Worm (Caenorhabditis elegans) whole organism, L4 larva: ENCODE data around the gene K09H11.4.
A peak's percentile ranks its signal among the peaks of the same experiment; 100 is the strongest.

ENCODE experiments used
- F49E8.2 ChIP-seq: sonication (generic microtip); optimal IDR thresholded peaks from 2 replicates; lab custom pipeline; 2016; ENCODE audit warnings: missing compliant biosample characterization, mild to moderate bottlenecking, missing genetic modification characterization, borderline replicate concordance
- attf-4 ChIP-seq: sonication (generic microtip); optimal IDR thresholded peaks from 3 replicates; lab custom pipeline; 2017; ENCODE audit warnings: missing biosample characterization, missing genetic modification characterization
- hlh-30 ChIP-seq: sonication (generic microtip); optimal IDR thresholded peaks from 2 replicates; lab custom pipeline; 2017; ENCODE audit warnings: antibody characterized with exemption, mild to moderate bottlenecking, missing genetic modification characterization, missing compliant biosample characterization; ENCODE audit not compliant: insufficient read depth
- lin-1 ChIP-seq: fragments of 200-800 bp; sonication (Bioruptor generic); IDR thresholded peaks from 2 replicates; pipeline ENCODE4 v1.3.6; 2022; ENCODE audit warnings: missing genetic modification reagents, missing genetic modification characterization, missing compliant biosample characterization
- nhr-41 ChIP-seq: fragments of 200-800 bp; sonication (Bioruptor generic); IDR thresholded peaks from 2 replicates; pipeline ENCODE4 v1.3.6; 2022; ENCODE audit warnings: missing genetic modification reagents, missing genetic modification characterization, missing compliant biosample characterization
- snpc-4 ChIP-seq: fragments of 150-350 bp; optimal IDR thresholded peaks from 2 replicates; lab custom pipeline; 2014; ENCODE audit warnings: missing biosample characterization, missing genetic modification characterization

DNA sequence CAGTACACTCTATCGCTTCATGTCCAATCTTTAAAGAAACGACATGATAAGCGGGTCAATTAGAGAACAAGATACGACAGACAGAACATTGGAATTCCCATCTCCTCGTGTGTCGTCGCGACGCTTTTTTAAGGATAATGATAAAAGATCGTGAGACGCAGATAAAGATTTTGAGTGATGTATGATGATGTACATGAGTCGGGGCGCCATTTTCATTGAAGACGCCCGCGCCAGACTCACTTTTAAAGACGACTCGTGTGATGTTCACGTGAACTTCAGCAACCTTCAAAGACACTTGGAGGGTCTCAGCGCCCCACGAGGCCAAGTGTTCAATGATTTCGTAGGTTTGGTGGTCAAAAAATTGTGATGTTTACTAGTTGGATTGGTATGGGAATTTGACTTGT lies 41.9 kb upstream of the K09H11.4 start:
- TF ChIP-seq F49E8.2 (tag; lab: Kevin White, UChicago), result no peak
- no peak for TF ChIP-seq snpc-4 (tag; lab: Kevin White, UChicago)
- TF ChIP-seq lin-1 (GFP tag; lab: Robert Waterston, UW), result peak; percentile 73; the same call in 1 of the 2 replicates
- no peak for TF ChIP-seq attf-4 (tag; lab: Kevin White, UChicago)
- peak; percentile 91 for TF ChIP-seq hlh-30
- TF ChIP-seq nhr-41 (GFP tag; lab: Robert Waterston, UW), result no peak
